Fruit fly (Drosophila melanogaster) whole organism, embryonic: ENCODE data around the gene CG8281.

ENCODE experiments used
- ATbp ChIP-seq: fragments of 200-800 bp; sonication (Bioruptor generic); optimal IDR thresholded peaks from 2 replicates; lab custom pipeline; 2017; ENCODE audit warnings: missing biosample characterization, mild to moderate bottlenecking, missing genetic modification characterization, missing genetic modification reagents
- Abd-B ChIP-seq: fragments of 200-800 bp; sonication (Bioruptor generic); optimal IDR thresholded peaks from 2 replicates; lab custom pipeline; 2018; ENCODE audit warnings: missing biosample characterization, mild to moderate bottlenecking, missing genetic modification characterization, moderate library complexity
- Ada2b ChIP-seq: fragments of 200-800 bp; sonication (Bioruptor generic); IDR thresholded peaks from 2 replicates; pipeline ENCODE4 v1.3.6; 2022; ENCODE audit warnings: missing biosample characterization, missing genetic modification characterization
- Adf1 ChIP-seq: fragments of 200-800 bp; sonication (Bioruptor generic); IDR thresholded peaks from 2 replicates; pipeline ENCODE4 v1.3.6; 2022; ENCODE audit warnings: missing biosample characterization, missing genetic modification characterization
- Blimp-1 ChIP-seq: fragments of 200-800 bp; sonication (Bioruptor generic); optimal IDR thresholded peaks from 3 replicates; lab custom pipeline; 2018; ENCODE audit warnings: missing biosample characterization, missing genetic modification characterization, mild to moderate bottlenecking, moderate library complexity, missing genetic modification reagents
- CG10147 ChIP-seq: fragments of 200-800 bp; sonication (Bioruptor generic); optimal IDR thresholded peaks from 2 replicates; lab custom pipeline; 2019; ENCODE audit warnings: missing biosample characterization, mild to moderate bottlenecking, missing genetic modification characterization, moderate library complexity
- CG10462 ChIP-seq: fragments of 200-800 bp; sonication (Bioruptor generic); optimal IDR thresholded peaks from 2 replicates; lab custom pipeline; 2016; ENCODE audit warnings: missing biosample characterization, missing genetic modification characterization
- CG15269 ChIP-seq: fragments of 200-800 bp; sonication (Bioruptor generic); optimal IDR thresholded peaks from 2 replicates; lab custom pipeline; 2018; ENCODE audit warnings: missing biosample characterization, mild to moderate bottlenecking, missing genetic modification characterization, moderate library complexity
- CG15601 ChIP-seq: fragments of 200-800 bp; sonication (Bioruptor generic); optimal IDR thresholded peaks from 3 replicates; lab custom pipeline; 2019; ENCODE audit warnings: missing biosample characterization, mild to moderate bottlenecking, missing genetic modification characterization, moderate library complexity
- CG1832 ChIP-seq: fragments of 200-800 bp; sonication (Bioruptor generic); optimal IDR thresholded peaks from 2 replicates; lab custom pipeline; 2017; ENCODE audit warnings: missing biosample characterization, mild to moderate bottlenecking, missing genetic modification characterization, inconsistent platforms
- CG33213 ChIP-seq: fragments of 200-800 bp; sonication (Bioruptor generic); optimal IDR thresholded peaks from 3 replicates; lab custom pipeline; 2016; ENCODE audit warnings: missing biosample characterization, missing genetic modification characterization
- CG34224 ChIP-seq: fragments of 200-800 bp; sonication (Bioruptor generic); IDR thresholded peaks from 3 replicates; pipeline ENCODE4 v1.3.6; 2022; ENCODE audit warnings: missing biosample characterization, missing genetic modification characterization; ENCODE audit not compliant: partially characterized antibody
- CG34376 ChIP-seq: fragments of 200-800 bp; sonication (Bioruptor generic); optimal IDR thresholded peaks from 2 replicates; lab custom pipeline; 2018; ENCODE audit warnings: missing biosample characterization, mild to moderate bottlenecking, missing genetic modification characterization
- CG3847 ChIP-seq: fragments of 200-800 bp; sonication (Bioruptor generic); IDR thresholded peaks from 2 replicates; pipeline ENCODE4 v1.3.6; 2022; ENCODE audit warnings: missing biosample characterization, missing genetic modification characterization
- CG6272 ChIP-seq: fragments of 200-800 bp; sonication (Bioruptor generic); IDR thresholded peaks from 2 replicates; pipeline ENCODE4 v1.3.6; 2022; ENCODE audit warnings: missing biosample characterization, missing genetic modification characterization
- CG7987 ChIP-seq: fragments of 200-800 bp; sonication (Bioruptor generic); optimal IDR thresholded peaks from 2 replicates; lab custom pipeline; 2018; ENCODE audit warnings: missing biosample characterization, mild to moderate bottlenecking, missing genetic modification characterization, moderate library complexity
- CG8290 ChIP-seq, 3 experiments: fragments of 200-800 bp; sonication (Bioruptor generic); optimal IDR thresholded peaks; 2 replicates each; lab custom pipeline; 2016 to 2019; ENCODE audit warnings: missing biosample characterization in 3 of 3, missing genetic modification characterization in 3 of 3, mild to moderate bottlenecking in 2 of 3, moderate library complexity in 1 of 3
- CG8359 ChIP-seq: fragments of 200-800 bp; sonication (Bioruptor generic); optimal IDR thresholded peaks from 2 replicates; lab custom pipeline; 2017; ENCODE audit warnings: missing biosample characterization, mild to moderate bottlenecking, missing genetic modification characterization, borderline replicate concordance
- CG9727 ChIP-seq: fragments of 200-800 bp; sonication (Bioruptor generic); optimal IDR thresholded peaks from 3 replicates; lab custom pipeline; 2017; ENCODE audit warnings: missing biosample characterization, mild to moderate bottlenecking, missing genetic modification characterization
- CG9876 ChIP-seq: fragments of 200-800 bp; sonication (Bioruptor generic); optimal IDR thresholded peaks from 2 replicates; lab custom pipeline; 2016; ENCODE audit warnings: missing biosample characterization, missing genetic modification characterization
- D19A ChIP-seq: fragments of 200-800 bp; optimal IDR thresholded peaks from 3 replicates; lab custom pipeline; 2019; ENCODE audit warnings: missing biosample characterization, mild to moderate bottlenecking, missing genetic modification characterization, moderate library complexity
- Dek ChIP-seq: fragments of 200-800 bp; sonication (Bioruptor generic); optimal IDR thresholded peaks from 3 replicates; lab custom pipeline; 2019; ENCODE audit warnings: missing biosample characterization, mild to moderate bottlenecking, missing genetic modification characterization, moderate library complexity
- GATAe ChIP-seq: fragments of 200-800 bp; sonication (Bioruptor generic); conservative IDR thresholded peaks from 2 replicates; pipeline ENCODE4 v1.3.6; 2022; ENCODE audit warnings: missing biosample characterization, missing genetic modification characterization
- Hmx ChIP-seq: fragments of 200-800 bp; sonication (Bioruptor generic); optimal IDR thresholded peaks from 2 replicates; lab custom pipeline; 2016; ENCODE audit warnings: missing biosample characterization, missing genetic modification characterization
- Lpt ChIP-seq: fragments of >200 bp; optimal IDR thresholded peaks from 2 replicates; lab custom pipeline; 2018; ENCODE audit warnings: missing biosample characterization, missing genetic modification characterization
- Med ChIP-seq: fragments of 200-800 bp; sonication (Bioruptor generic); peaks from one replicate; lab custom pipeline; 2016; ENCODE audit warnings: missing biosample characterization, missing genetic modification characterization, mild to moderate bottlenecking, inconsistent platforms, moderate library complexity
- NK7.1 ChIP-seq: fragments of 200-800 bp; sonication (Bioruptor generic); optimal IDR thresholded peaks from 3 replicates; lab custom pipeline; 2016; ENCODE audit warnings: missing biosample characterization, missing genetic modification characterization
- Nf-YB ChIP-seq: fragments of 200-800 bp; sonication (Bioruptor generic); optimal IDR thresholded peaks from 3 replicates; lab custom pipeline; 2019; ENCODE audit warnings: missing biosample characterization, mild to moderate bottlenecking, missing genetic modification characterization, moderate library complexity
- Side ChIP-seq: fragments of 200-800 bp; sonication (Bioruptor generic); optimal IDR thresholded peaks from 2 replicates; lab custom pipeline; 2016; ENCODE audit warnings: missing biosample characterization, missing genetic modification characterization
- crol ChIP-seq: fragments of 200-800 bp; sonication (Bioruptor generic); IDR thresholded peaks from 2 replicates; pipeline ENCODE4 v1.3.6; 2022; ENCODE audit warnings: missing biosample characterization, missing genetic modification characterization
- danr ChIP-seq: fragments of 200-800 bp; sonication (Bioruptor generic); IDR thresholded peaks from 2 replicates; pipeline ENCODE4 v1.3.6; 2022; ENCODE audit warnings: missing biosample characterization, missing genetic modification characterization
- ewg ChIP-seq: fragments of 200-800 bp; sonication (Bioruptor generic); optimal IDR thresholded peaks from 3 replicates; lab custom pipeline; 2017; ENCODE audit warnings: mild to moderate bottlenecking, missing biosample characterization, missing genetic modification reagents, missing genetic modification characterization
- exex ChIP-seq: fragments of 200-800 bp; sonication (Bioruptor generic); optimal IDR thresholded peaks from 4 replicates; lab custom pipeline; 2018; ENCODE audit warnings: missing biosample characterization, mild to moderate bottlenecking, missing genetic modification characterization, moderate library complexity
- gem ChIP-seq: fragments of 200-800 bp; sonication (Bioruptor generic); optimal IDR thresholded peaks from 2 replicates; lab custom pipeline; 2019; ENCODE audit warnings: missing biosample characterization, mild to moderate bottlenecking, missing genetic modification characterization, moderate library complexity
- grn ChIP-seq: fragments of 200-800 bp; sonication (Bioruptor generic); optimal IDR thresholded peaks from 3 replicates; lab custom pipeline; 2017; ENCODE audit warnings: missing biosample characterization, missing genetic modification characterization
- ken ChIP-seq: fragments of 200-800 bp; sonication (Bioruptor generic); IDR thresholded peaks from 3 replicates; pipeline ENCODE4 v1.3.6; 2022; ENCODE audit warnings: missing biosample characterization, missing genetic modification characterization
- nerfin-2 ChIP-seq: fragments of 200-800 bp; sonication (Bioruptor generic); IDR thresholded peaks from 2 replicates; pipeline ENCODE4 v1.3.6; 2022; ENCODE audit warnings: missing biosample characterization, missing genetic modification characterization; ENCODE audit not compliant: partially characterized antibody
- odd ChIP-seq: fragments of 200-800 bp; sonication (Bioruptor generic); optimal IDR thresholded peaks from 2 replicates; lab custom pipeline; 2017; ENCODE audit warnings: missing biosample characterization, mild to moderate bottlenecking, missing genetic modification characterization
- otp ChIP-seq: fragments of 200-800 bp; sonication (Bioruptor generic); IDR thresholded peaks from 3 replicates; pipeline ENCODE4, ENCODE4 v1.3.6; 2022; ENCODE audit warnings: missing biosample characterization, missing genetic modification characterization
- repo ChIP-seq: fragments of 200-800 bp; sonication (Bioruptor generic); optimal IDR thresholded peaks from 2 replicates; lab custom pipeline; 2016; ENCODE audit warnings: missing biosample characterization, missing genetic modification characterization
- sc ChIP-seq, 3 experiments: fragments of >200 bp in 2 of 3; fragments of 200-800 bp in 1 of 3; sonication (Bioruptor generic) in 1 of 3; optimal IDR thresholded peaks; 2 replicates in 2 of 3; 3 replicates in 1 of 3; lab custom pipeline; 2017; ENCODE audit warnings: mild to moderate bottlenecking in 1 of 3, missing biosample characterization in 1 of 3, missing genetic modification characterization in 1 of 3, missing genetic modification reagents in 1 of 3
- sens-2 ChIP-seq: fragments of 200-800 bp; sonication (Bioruptor generic); IDR thresholded peaks from 2 replicates; pipeline ENCODE4 v1.3.6; 2022; ENCODE audit warnings: missing biosample characterization, missing genetic modification characterization
- unpg ChIP-seq: fragments of 200-800 bp; sonication (Bioruptor generic); optimal IDR thresholded peaks from 3 replicates; lab custom pipeline; 2018; ENCODE audit warnings: missing biosample characterization, mild to moderate bottlenecking, missing genetic modification characterization, moderate library complexity
- vvl ChIP-seq: fragments of 200-800 bp; sonication (Bioruptor generic); IDR thresholded peaks from 2 replicates; pipeline ENCODE4 v1.3.6; 2022; ENCODE audit warnings: missing biosample characterization, missing genetic modification characterization

Gene CG8281

dm6 chr3L:7958590-7959180 is 46.4 kb downstream of the CG8281 start (continued):
- TF ChIP-seq CG1832 (GFP tag; lab: Kevin White, UChicago) (peak; percentile 41), Nf-YB (GFP tag; lab: Kevin White, UChicago) (peak; percentile 90), Med (GFP tag; lab: Kevin White, UChicago) (peak; percentile 23), crol (GFP tag; lab: Robert Waterston, UW) (peak; percentile 86), exex (peak; percentile 80)

dm6 chr3L:7960707-7961695 is 48.7 kb downstream of the CG8281 start:
- TF ChIP-seq CG34376 (GFP tag; lab: Kevin White, UChicago): peak; percentile 88
- no peak for TF ChIP-seq crol (GFP tag; lab: Robert Waterston, UW)
- TF ChIP-seq CG15269 (tag; lab: Kevin White, UChicago): peak; percentile 45
- TF ChIP-seq ken (GFP tag; lab: Robert Waterston, UW): no peak
- TF ChIP-seq Lpt (GFP tag; lab: Kevin White, UChicago): no peak
- TF ChIP-seq unpg (GFP tag; lab: Kevin White, UChicago): peak; percentile 2
- TF ChIP-seq CG10147: no peak
- no peak for TF ChIP-seq CG10462
- no peak for TF ChIP-seq Hmx
- no peak for TF ChIP-seq CG9876
- TF ChIP-seq ATbp (GFP tag; lab: Kevin White, UChicago): peak; percentile 49
- TF ChIP-seq sc (optimal IDR thresholded peaks at IDR 0.05; lab: Kevin White, UChicago): no peak
- peak; percentile 42 for TF ChIP-seq sc (GFP tag; optimal IDR thresholded peaks at IDR 0.05; lab: Kevin White, UChicago)
- no peak for TF ChIP-seq CG3847 (GFP tag; lab: Robert Waterston, UW)
- TF ChIP-seq Adf1 (GFP tag; lab: Robert Waterston, UW): no peak
- peak; percentile 5 for TF ChIP-seq gem (tag; lab: Kevin White, UChicago)
- TF ChIP-seq vvl (GFP tag; lab: Robert Waterston, UW): no peak
- TF ChIP-seq Blimp-1 (GFP tag; lab: Kevin White, UChicago): peak; percentile 30
- no peak for TF ChIP-seq danr
- TF ChIP-seq D19A (tag; lab: Kevin White, UChicago): peak; percentile 53
- peak; percentile 12 for TF ChIP-seq repo (GFP tag; lab: Kevin White, UChicago)
- peak; percentile 9 for TF ChIP-seq CG8359
- TF ChIP-seq CG33213: peak; percentile 24
- TF ChIP-seq CG6272 (GFP tag; lab: Robert Waterston, UW): no peak
- no peak for TF ChIP-seq GATAe (GFP tag; lab: Robert Waterston, UW)
- peak; percentile 45 for TF ChIP-seq CG9727 (GFP tag; lab: Kevin White, UChicago)
- TF ChIP-seq otp (GFP tag; lab: Robert Waterston, UW): peak; percentile 67
- TF ChIP-seq grn: peak; percentile 44
- no peak for TF ChIP-seq nerfin-2 (GFP tag; lab: Robert Waterston, UW)
- TF ChIP-seq odd: peak; percentile 20
- no peak for TF ChIP-seq ewg
- TF ChIP-seq Dek: no peak
- no peak for TF ChIP-seq CG8290 (GFP tag; optimal IDR thresholded peaks at IDR 0.05; lab: Kevin White, UChicago)
- peak; percentile 40 to 44 for TF ChIP-seq CG8290 (tag; optimal IDR thresholded peaks at IDR 0.05; lab: Kevin White, UChicago)
- no peak for TF ChIP-seq CG34224 (GFP tag; lab: Robert Waterston, UW)
- no peak for TF ChIP-seq Abd-B (GFP tag; lab: Kevin White, UChicago)
- TF ChIP-seq Ada2b (GFP tag; lab: Robert Waterston, UW): no peak
- TF ChIP-seq NK7.1: no peak
- TF ChIP-seq sens-2 (GFP tag; lab: Robert Waterston, UW): peak; percentile 28; the same call in 1 of the 2 replicates
- TF ChIP-seq CG15601 (tag; lab: Kevin White, UChicago): peak; percentile 45
- TF ChIP-seq Side (GFP tag; lab: Kevin White, UChicago): peak; percentile 28
- TF ChIP-seq CG7987 (GFP tag; lab: Kevin White, UChicago): no peak
